Worm (Caenorhabditis elegans): ENCODE data around the gene Y57A10C.9.
A peak's percentile ranks its signal among the peaks of the same experiment; 100 is the strongest.

ce11 chrII:12471138-12471855 is 33.0 kb upstream of the Y57A10C.9 start, which contains the start of the genes F15A4.5 and phat-8:
- TF ChIP-seq zag-1 (tag; optimal IDR thresholded peaks at IDR 0.05) (no peak), lin-39 (tag; optimal IDR thresholded peaks at IDR 0.05) (no peak), tag-97 (GFP tag; IDR thresholded peaks at IDR 0.05) (no peak), dpl-1 (GFP tag; optimal IDR thresholded peaks at IDR 0.05) (no peak), lin-15B (tag; optimal IDR thresholded peaks at IDR 0.05) (no peak), mdl-1 (tag; optimal IDR thresholded peaks at IDR 0.05) (no peak), ZK337.2 (GFP tag; IDR thresholded peaks at IDR 0.05) (no peak), unc-62 (GFP tag; optimal IDR thresholded peaks at IDR 0.05 in 1 of 2) (peak in 1 of 2 experiments; percentile 21), unc-62 (tag; optimal IDR thresholded peaks at IDR 0.05) (no peak), aly-2 (tag; optimal IDR thresholded peaks at IDR 0.05) (no peak), T26A8.4 (GFP tag; IDR thresholded peaks at IDR 0.05) (no peak), lir-3 (tag; optimal IDR thresholded peaks at IDR 0.05) (no peak), Y5F2A.4 (GFP tag; optimal IDR thresholded peaks at IDR 0.05) (no peak)
